Worm (Caenorhabditis elegans) whole organism, L3 larva: ENCODE results near the gene Y37D8A.3.

Experiments
- R02D3.7 ChIP-seq: fragments of 150-350 bp; optimal IDR thresholded peaks from 2 replicates; lab custom pipeline; 2014; ENCODE audit warnings: missing biosample characterization, missing genetic modification characterization
- ZK546.5 ChIP-seq: sonication (generic microtip); optimal IDR thresholded peaks from 2 replicates; lab custom pipeline; 2017; ENCODE audit warnings: missing biosample characterization, missing genetic modification characterization
- aly-2 ChIP-seq: fragments of 150-350 bp; optimal IDR thresholded peaks from 2 replicates; lab custom pipeline; 2014; ENCODE audit warnings: missing biosample characterization, missing genetic modification characterization
- ama-1 ChIP-seq: fragments of 150-350 bp; optimal IDR thresholded peaks from 2 replicates; lab custom pipeline; 2018
- ceh-28 ChIP-seq: fragments of 150-350 bp; optimal IDR thresholded peaks from 2 replicates; lab custom pipeline; 2014; ENCODE audit warnings: missing biosample characterization, missing genetic modification reagents, missing genetic modification characterization
- ceh-82 ChIP-seq: fragments of 150-350 bp; optimal IDR thresholded peaks from 2 replicates; lab custom pipeline; 2014; ENCODE audit warnings: missing biosample characterization, missing genetic modification characterization
- ceh-9 ChIP-seq: sonication (generic microtip); optimal IDR thresholded peaks from 2 replicates; lab custom pipeline; 2018; ENCODE audit warnings: missing biosample characterization, missing genetic modification characterization
- daf-12 ChIP-seq: fragments of 150-350 bp; optimal IDR thresholded peaks from 2 replicates; lab custom pipeline; 2014; ENCODE audit warnings: missing biosample characterization, missing genetic modification reagents, missing genetic modification characterization
- egl-27 ChIP-seq: sonication (generic microtip); optimal IDR thresholded peaks from 4 replicates; lab custom pipeline; 2017; ENCODE audit warnings: missing biosample characterization, missing genetic modification reagents, missing genetic modification characterization
- elt-1 ChIP-seq: fragments of 150-350 bp; optimal IDR thresholded peaks from 2 replicates; lab custom pipeline; 2014; ENCODE audit warnings: missing biosample characterization, missing genetic modification characterization
- elt-2 ChIP-seq: sonication (generic microtip); optimal IDR thresholded peaks from 2 replicates; lab custom pipeline; 2016; ENCODE audit warnings: missing genetic modification reagents, mild to moderate bottlenecking, missing genetic modification characterization, missing compliant biosample characterization
- elt-3 ChIP-seq, 3 experiments: fragments of 150-350 bp in 1 of 3; sonication (generic microtip) in 2 of 3; optimal IDR thresholded peaks; 2 replicates in 2 of 3; 4 replicates in 1 of 3; lab custom pipeline; 2014 to 2017; ENCODE audit warnings: missing biosample characterization in 3 of 3, missing genetic modification characterization in 3 of 3
- eor-1 ChIP-seq, 2 experiments: fragments of 150-350 bp; optimal IDR thresholded peaks; 2 replicates each; lab custom pipeline; 2014 to 2018; ENCODE audit warnings: missing biosample characterization in 2 of 2, missing genetic modification characterization in 2 of 2
- fkh-10 ChIP-seq: sonication (generic microtip); optimal IDR thresholded peaks from 2 replicates; lab custom pipeline; 2017; ENCODE audit warnings: missing biosample characterization, missing genetic modification reagents, missing genetic modification characterization
- fkh-2 ChIP-seq: fragments of 150-350 bp; optimal IDR thresholded peaks from 2 replicates; lab custom pipeline; 2014; ENCODE audit warnings: missing biosample characterization, missing genetic modification reagents, missing genetic modification characterization
- fos-1 ChIP-seq: fragments of 150-350 bp; optimal IDR thresholded peaks from 2 replicates; lab custom pipeline; 2014; ENCODE audit warnings: missing biosample characterization, missing genetic modification characterization
- hmg-11 ChIP-seq: sonication (generic microtip); optimal IDR thresholded peaks from 2 replicates; lab custom pipeline; 2016; ENCODE audit warnings: missing genetic modification characterization, missing compliant biosample characterization
- jun-1 ChIP-seq: fragments of 150-350 bp; optimal IDR thresholded peaks from 2 replicates; lab custom pipeline; 2014; ENCODE audit warnings: missing biosample characterization, missing genetic modification reagents, missing genetic modification characterization
- lin-15B ChIP-seq: fragments of 150-350 bp; optimal IDR thresholded peaks from 2 replicates; lab custom pipeline; 2014; ENCODE audit warnings: missing biosample characterization, missing genetic modification characterization
- lin-39 ChIP-seq: fragments of 150-350 bp; optimal IDR thresholded peaks from 2 replicates; lab custom pipeline; 2018; ENCODE audit warnings: missing biosample characterization, missing genetic modification reagents, missing genetic modification characterization
- lsy-12 ChIP-seq: sonication (generic microtip); optimal IDR thresholded peaks from 2 replicates; lab custom pipeline; 2016; ENCODE audit warnings: mild to moderate bottlenecking, missing genetic modification characterization, missing compliant biosample characterization
- mdl-1 ChIP-seq: fragments of 150-350 bp; optimal IDR thresholded peaks from 2 replicates; lab custom pipeline; 2014; ENCODE audit warnings: missing biosample characterization, missing genetic modification characterization
- mml-1 ChIP-seq: fragments of 150-350 bp; sonication (generic microtip); optimal IDR thresholded peaks from 3 replicates; lab custom pipeline; 2014; ENCODE audit warnings: missing biosample characterization, missing genetic modification characterization
- nfya-1 ChIP-seq: sonication (generic microtip); optimal IDR thresholded peaks from 2 replicates; lab custom pipeline; 2017; ENCODE audit warnings: missing genetic modification characterization, mild to moderate bottlenecking, missing compliant biosample characterization, antibody characterized with exemption, moderate library complexity; ENCODE audit not compliant: insufficient read depth
- nhr-11 ChIP-seq: fragments of 150-350 bp; optimal IDR thresholded peaks from 2 replicates; lab custom pipeline; 2014; ENCODE audit warnings: missing biosample characterization, missing genetic modification characterization
- nhr-23 ChIP-seq: fragments of 150-350 bp; optimal IDR thresholded peaks from 2 replicates; lab custom pipeline; 2014; ENCODE audit warnings: missing biosample characterization, missing genetic modification reagents, missing genetic modification characterization
- nhr-237 ChIP-seq: fragments of 150-350 bp; optimal IDR thresholded peaks from 2 replicates; lab custom pipeline; 2014; ENCODE audit warnings: missing biosample characterization, missing genetic modification characterization
- nhr-25 ChIP-seq: sonication (generic microtip); optimal IDR thresholded peaks from 2 replicates; lab custom pipeline; 2017; ENCODE audit warnings: missing biosample characterization, missing genetic modification characterization
- nhr-28 ChIP-seq: fragments of 150-350 bp; optimal IDR thresholded peaks from 2 replicates; lab custom pipeline; 2014; ENCODE audit warnings: missing biosample characterization, missing genetic modification characterization
- nhr-43 ChIP-seq: sonication (generic microtip); optimal IDR thresholded peaks from 2 replicates; lab custom pipeline; 2016; ENCODE audit warnings: mild to moderate bottlenecking, missing genetic modification characterization, missing compliant biosample characterization; ENCODE audit not compliant: poor library complexity, severe bottlenecking
- nhr-67 ChIP-seq: fragments of 150-350 bp; optimal IDR thresholded peaks from 2 replicates; lab custom pipeline; 2014; ENCODE audit warnings: missing biosample characterization, missing genetic modification characterization
- nhr-76 ChIP-seq: fragments of 150-350 bp; sonication (generic microtip); optimal IDR thresholded peaks from 5 replicates; lab custom pipeline; 2014; ENCODE audit warnings: missing biosample characterization, missing genetic modification characterization
- nhr-77 ChIP-seq: fragments of 150-350 bp; optimal IDR thresholded peaks from 2 replicates; lab custom pipeline; 2014; ENCODE audit warnings: missing biosample characterization, missing genetic modification characterization
- pha-4 ChIP-seq: fragments of 150-350 bp; optimal IDR thresholded peaks from 2 replicates; lab custom pipeline; 2014; ENCODE audit warnings: missing biosample characterization, missing genetic modification reagents, missing genetic modification characterization
- pqm-1 ChIP-seq: fragments of 150-350 bp; optimal IDR thresholded peaks from 2 replicates; lab custom pipeline; 2017; ENCODE audit warnings: missing biosample characterization, missing genetic modification characterization, inconsistent platforms
- sea-2 ChIP-seq: fragments of 150-350 bp; sonication (generic microtip); optimal IDR thresholded peaks from 4 replicates; lab custom pipeline; 2014; ENCODE audit warnings: missing biosample characterization, missing genetic modification reagents, missing genetic modification characterization
- skn-1 ChIP-seq: fragments of 150-350 bp; optimal IDR thresholded peaks from 2 replicates; lab custom pipeline; 2014; ENCODE audit warnings: missing biosample characterization, missing genetic modification characterization
- snpc-4 ChIP-seq: fragments of 150-350 bp; optimal IDR thresholded peaks from 2 replicates; lab custom pipeline; 2014; ENCODE audit warnings: missing biosample characterization, missing genetic modification characterization
- tbx-2 ChIP-seq: sonication (generic microtip); optimal IDR thresholded peaks from 2 replicates; lab custom pipeline; 2016; ENCODE audit warnings: mild to moderate bottlenecking, missing genetic modification characterization, missing compliant biosample characterization
- unc-39 ChIP-seq: sonication (generic microtip); optimal IDR thresholded peaks from 4 replicates; lab custom pipeline; 2017; ENCODE audit warnings: missing biosample characterization, missing genetic modification characterization
- unc-62 ChIP-seq: fragments of 150-350 bp; sonication (generic microtip); optimal IDR thresholded peaks from 4 replicates; lab custom pipeline; 2014; ENCODE audit warnings: missing biosample characterization, missing genetic modification reagents, missing genetic modification characterization
- zag-1 ChIP-seq: fragments of 150-350 bp; optimal IDR thresholded peaks from 2 replicates; lab custom pipeline; 2014; ENCODE audit warnings: missing biosample characterization, missing genetic modification characterization
- ztf-11 ChIP-seq: fragments of 150-350 bp; optimal IDR thresholded peaks from 2 replicates; lab custom pipeline; 2014; ENCODE audit warnings: missing biosample characterization, missing genetic modification characterization
- ztf-4 ChIP-seq: fragments of 150-350 bp; optimal IDR thresholded peaks from 2 replicates; lab custom pipeline; 2014; ENCODE audit warnings: missing biosample characterization, missing genetic modification characterization

Gene Y37D8A.3

DNA sequence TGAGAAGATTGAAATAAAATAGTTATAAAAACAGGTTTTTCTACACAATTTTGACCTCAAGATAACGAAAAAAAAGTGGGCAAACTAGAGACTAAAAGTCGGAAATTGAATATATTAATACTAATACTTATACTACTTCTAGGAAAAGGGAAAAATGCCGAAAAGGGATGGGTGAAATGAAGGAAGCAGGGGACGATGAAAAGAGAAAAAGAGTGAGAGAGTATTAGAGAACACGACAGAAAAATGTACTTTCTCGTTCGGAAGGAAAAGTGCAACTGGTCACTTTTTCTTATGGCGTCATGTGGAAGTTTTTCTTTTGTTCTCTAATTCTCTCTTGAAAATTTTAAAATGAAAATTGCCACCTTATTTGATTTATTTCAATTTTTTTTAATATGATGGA, 12.2 kb downstream of the Y37D8A.3 start (continued):
- TF ChIP-seq ZK546.5 (tag; lab: Kevin White, UChicago) = no peak
- TF ChIP-seq fkh-2 (tag; lab: Kevin White, UChicago) = no peak
- no peak for TF ChIP-seq unc-39
- TF ChIP-seq lsy-12 (tag; lab: Kevin White, UChicago) = peak; percentile 4
- TF ChIP-seq R02D3.7 (tag; lab: Kevin White, UChicago) = peak; percentile 60
- peak; percentile 91 for TF ChIP-seq nfya-1
- no peak for TF ChIP-seq mml-1 (tag; lab: Kevin White, UChicago)
- TF ChIP-seq nhr-67 (tag; lab: Kevin White, UChicago) = no peak

DNA sequence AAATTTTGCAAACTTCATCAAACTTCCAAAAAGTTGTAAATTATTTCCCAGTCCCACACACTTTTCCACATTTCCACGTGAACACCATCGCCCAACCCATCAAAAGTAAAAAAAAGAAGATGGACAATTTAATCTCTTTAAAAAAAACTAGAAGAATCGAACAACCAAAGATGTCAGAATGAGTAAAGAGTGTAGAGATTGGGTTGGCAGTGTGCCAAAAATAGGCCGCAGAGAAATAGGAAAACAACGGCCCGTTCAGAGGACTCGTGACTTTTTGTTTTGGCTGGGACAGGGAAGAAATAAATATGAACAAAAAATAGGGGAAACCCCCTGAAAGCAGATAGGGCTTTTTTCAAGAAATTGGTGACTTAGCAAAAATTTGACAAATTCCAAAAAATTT, 13.7 kb downstream of the Y37D8A.3 start:
- TF ChIP-seq nfya-1 = peak; percentile 40
- TF ChIP-seq ceh-9 (tag; lab: Kevin White, UChicago) = no peak
- TF ChIP-seq elt-3 (tag; optimal IDR thresholded peaks at IDR 0.05; lab: Kevin White, UChicago) = no peak
- no peak for TF ChIP-seq lsy-12 (tag; lab: Kevin White, UChicago)
- no peak for TF ChIP-seq ama-1 (lab: Kevin White, UChicago)
- TF ChIP-seq hmg-11 (tag; lab: Kevin White, UChicago) = peak; percentile 8
- TF ChIP-seq nhr-43 (tag; lab: Kevin White, UChicago) = peak; percentile 23
- no peak for TF ChIP-seq fkh-10

DNA sequence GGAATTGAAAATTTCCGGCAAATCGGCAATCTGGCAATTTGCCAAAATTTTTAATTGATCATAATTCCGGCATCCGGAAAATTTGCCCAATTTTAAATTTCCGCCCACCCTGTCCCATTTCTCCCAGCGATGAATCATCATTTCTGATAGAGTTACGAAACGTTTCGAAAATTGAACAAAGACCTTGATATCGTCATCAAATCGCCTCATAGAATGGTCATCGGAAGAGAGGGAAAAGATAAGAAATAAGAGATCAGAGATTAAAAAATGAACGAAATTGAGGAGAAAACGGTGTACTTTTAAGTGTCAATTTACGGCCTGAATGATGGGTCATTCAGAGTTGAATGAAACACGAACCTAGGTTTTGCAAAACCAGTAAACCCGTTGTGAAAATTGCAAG, 18.5 kb downstream of the Y37D8A.3 start:
- peak; percentile 43 for TF ChIP-seq pqm-1
- TF ChIP-seq daf-12 (tag; lab: Kevin White, UChicago) = no peak
- peak; percentile 38 for TF ChIP-seq nhr-25 (tag; lab: Kevin White, UChicago)
- TF ChIP-seq lin-15B (tag; lab: Kevin White, UChicago) = peak; percentile 48
- TF ChIP-seq elt-1 (tag; lab: Kevin White, UChicago) = peak; percentile 25
- peak; percentile 4 for TF ChIP-seq elt-2 (tag; lab: Kevin White, UChicago)
- TF ChIP-seq hmg-11 (tag; lab: Kevin White, UChicago) = no peak
- TF ChIP-seq elt-3 (tag; optimal IDR thresholded peaks at IDR 0.05; lab: Kevin White, UChicago) = peak in 1 of 3 experiments; percentile 78
- TF ChIP-seq fos-1 (tag; lab: Kevin White, UChicago) = peak; percentile 29
- TF ChIP-seq ceh-82 (tag; lab: Kevin White, UChicago) = no peak

DNA sequence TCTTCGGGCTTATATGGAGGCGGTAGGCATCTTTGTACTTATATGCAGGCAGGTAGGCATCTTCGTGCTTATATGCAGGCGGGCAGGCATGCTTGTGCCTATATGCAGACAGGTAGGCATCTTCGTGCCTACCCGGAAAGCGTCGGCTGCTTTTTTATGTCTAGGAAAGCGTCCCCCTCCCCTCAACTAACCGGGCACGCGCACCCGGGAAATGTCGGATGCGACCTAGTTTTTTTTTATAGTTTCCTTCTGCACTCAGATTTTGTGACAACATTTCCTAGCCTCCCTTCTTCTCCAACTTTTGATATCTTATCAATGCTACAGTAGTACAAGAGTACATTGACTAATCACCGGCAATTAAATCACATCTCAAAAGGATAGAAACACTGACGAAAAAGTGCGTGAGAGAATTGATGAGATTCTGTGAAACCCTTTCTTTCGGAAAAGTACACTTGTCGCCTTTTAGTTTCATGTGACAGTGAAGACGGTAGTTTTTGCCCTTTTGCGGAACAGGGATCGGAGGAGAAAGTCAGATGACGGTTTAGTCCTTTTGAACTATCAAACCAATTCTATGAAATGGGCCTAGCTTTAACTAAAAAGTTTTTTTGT, 19.9 kb downstream of the Y37D8A.3 start:
- TF ChIP-seq eor-1 (tag; optimal IDR thresholded peaks at IDR 0.05; lab: Kevin White, UChicago) = no peak
- TF ChIP-seq fkh-10 = no peak
- TF ChIP-seq ceh-28 (tag; lab: Kevin White, UChicago) = peak; percentile 20
- TF ChIP-seq ceh-82 (tag; lab: Kevin White, UChicago) = no peak
- no peak for TF ChIP-seq hmg-11 (tag; lab: Kevin White, UChicago)
- no peak for TF ChIP-seq aly-2 (tag; lab: Kevin White, UChicago)
- TF ChIP-seq skn-1 (tag; lab: Kevin White, UChicago) = no peak
- no peak for TF ChIP-seq pqm-1
- no peak for TF ChIP-seq tbx-2 (tag; lab: Kevin White, UChicago)
- TF ChIP-seq nhr-76 (tag; lab: Kevin White, UChicago) = no peak
- no peak for TF ChIP-seq lsy-12 (tag; lab: Kevin White, UChicago)
- TF ChIP-seq ztf-11 (tag; lab: Kevin White, UChicago) = no peak
- TF ChIP-seq nfya-1 = no peak
- TF ChIP-seq nhr-25 (tag; lab: Kevin White, UChicago) = peak; percentile 83
- no peak for TF ChIP-seq ama-1 (lab: Kevin White, UChicago)
- peak; percentile 86 for TF ChIP-seq nhr-43 (tag; lab: Kevin White, UChicago)
- TF ChIP-seq ztf-4 (tag; lab: Kevin White, UChicago) = no peak
- no peak for TF ChIP-seq elt-1 (tag; lab: Kevin White, UChicago)
- peak; percentile 20 for TF ChIP-seq lin-15B (tag; lab: Kevin White, UChicago)
- TF ChIP-seq elt-2 (tag; lab: Kevin White, UChicago) = no peak
- TF ChIP-seq snpc-4 (tag; lab: Kevin White, UChicago) = no peak
- TF ChIP-seq fkh-2 (tag; lab: Kevin White, UChicago) = no peak
- TF ChIP-seq zag-1 (tag; lab: Kevin White, UChicago) = no peak
- TF ChIP-seq ZK546.5 (tag; lab: Kevin White, UChicago) = no peak
- peak; percentile 49 to 95 (median 82) for TF ChIP-seq elt-3 (tag; optimal IDR thresholded peaks at IDR 0.05; lab: Kevin White, UChicago)
- peak; percentile 94 for TF ChIP-seq nhr-23 (tag; lab: Kevin White, UChicago)
- TF ChIP-seq mml-1 (tag; lab: Kevin White, UChicago) = no peak
- TF ChIP-seq jun-1 (tag; lab: Kevin White, UChicago) = no peak
- no peak for TF ChIP-seq nhr-237 (tag; lab: Kevin White, UChicago)
- TF ChIP-seq sea-2 (GFP tag; lab: Kevin White, UChicago) = no peak
- no peak for TF ChIP-seq nhr-28
- TF ChIP-seq pha-4 = no peak
- TF ChIP-seq lin-39 = no peak
- TF ChIP-seq unc-39 = no peak
- no peak for TF ChIP-seq egl-27 (tag; lab: Kevin White, UChicago)
- TF ChIP-seq nhr-77 (tag; lab: Kevin White, UChicago) = no peak
- no peak for TF ChIP-seq nhr-11 (tag; lab: Kevin White, UChicago)
- TF ChIP-seq unc-62 (GFP tag; lab: Kevin White, UChicago) = peak; percentile 59
- no peak for TF ChIP-seq mdl-1
- peak; percentile 21 for TF ChIP-seq R02D3.7 (tag; lab: Kevin White, UChicago)
